Fruit fly (Drosophila melanogaster): ENCODE data around the gene CoRest.

DNA sequence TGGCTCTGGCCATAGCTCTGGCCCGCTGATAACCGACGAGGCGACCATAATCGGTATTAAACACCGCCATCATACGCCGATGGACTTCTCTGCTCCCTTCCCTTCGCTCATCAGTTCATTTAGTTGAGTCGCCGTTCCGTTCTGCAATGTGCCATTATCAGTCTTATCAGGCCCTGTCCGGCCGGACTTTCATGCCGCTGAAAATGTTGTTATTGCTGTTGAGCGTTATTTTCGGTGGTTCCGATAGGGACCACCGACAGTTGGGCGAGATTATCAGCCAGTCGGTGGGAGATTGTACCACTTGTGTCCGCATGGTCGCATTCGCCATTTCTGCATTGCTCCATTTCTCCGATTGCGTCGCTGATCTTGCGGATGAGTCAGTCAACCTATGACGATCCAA is 20.5 kb upstream of the CoRest start:
- TF ChIP-seq Sox102F (GFP tag; optimal IDR thresholded peaks at IDR 0.05) (no peak), Lpt (GFP tag; optimal IDR thresholded peaks at IDR 0.05) (no peak)

Data from whole organism, prepupa.